Worm (Caenorhabditis elegans) whole organism, early embryonic: Measurements from ENCODE around the gene dmd-9.
"Not testable (repeated sequence)": the region's sequence is repeated elsewhere in the genome, so short reads cannot be mapped to it uniquely, and the experiment has no call there.

Source experiments
- F13C5.2 ChIP-seq: sonication (generic microtip); optimal IDR thresholded peaks from 2 replicates; lab custom pipeline; 2017; ENCODE audit warnings: mild to moderate bottlenecking, missing genetic modification characterization, inconsistent platforms, missing compliant biosample characterization
- aly-1 ChIP-seq: sonication (generic microtip); optimal IDR thresholded peaks from 2 replicates; lab custom pipeline; 2016; ENCODE audit warnings: missing genetic modification characterization, missing compliant biosample characterization
- ama-1 ChIP-seq: fragments of 150-350 bp; optimal IDR thresholded peaks from 2 replicates; lab custom pipeline; 2014
- ceh-13 ChIP-seq: fragments of 200-800 bp; sonication (Bioruptor generic); optimal IDR thresholded peaks from 2 replicates; lab custom pipeline; 2018; ENCODE audit warnings: mild to moderate bottlenecking, missing genetic modification characterization, missing compliant biosample characterization
- ceh-36 ChIP-seq: sonication (generic microtip); optimal IDR thresholded peaks from 2 replicates; lab custom pipeline; 2016; ENCODE audit warnings: missing genetic modification characterization, inconsistent platforms, missing compliant biosample characterization
- ets-7 ChIP-seq: sonication (generic microtip); optimal IDR thresholded peaks from 2 replicates; lab custom pipeline; 2016; ENCODE audit warnings: missing genotype, missing genetic modification characterization, missing compliant biosample characterization
- flt-1 ChIP-seq: fragments of 200-800 bp; sonication (Bioruptor generic); IDR thresholded peaks from 2 replicates; pipeline ENCODE4 v1.3.6; 2022; ENCODE audit warnings: missing genetic modification characterization, missing compliant biosample characterization
- hmbx-1 ChIP-seq: sonication (generic microtip); optimal IDR thresholded peaks from 2 replicates; lab custom pipeline; 2016; ENCODE audit warnings: mild to moderate bottlenecking, missing genetic modification characterization, missing compliant biosample characterization
- hmg-4 ChIP-seq: fragments of 200-800 bp; sonication (Bioruptor generic); optimal IDR thresholded peaks from 2 replicates; lab custom pipeline; 2018; ENCODE audit warnings: mild to moderate bottlenecking, missing genetic modification characterization, missing compliant biosample characterization
- hnd-1 ChIP-seq: sonication (generic microtip); optimal IDR thresholded peaks from 2 replicates; lab custom pipeline; 2016; ENCODE audit warnings: missing genetic modification characterization, missing compliant biosample characterization
- pes-1 ChIP-seq: fragments of 200-800 bp; sonication (Bioruptor generic); IDR thresholded peaks from 2 replicates; pipeline ENCODE4 v1.3.6; 2022; ENCODE audit warnings: missing genetic modification reagents, missing genetic modification characterization, missing compliant biosample characterization
- sea-1 ChIP-seq: fragments of 200-800 bp; sonication (Bioruptor generic); conservative IDR thresholded peaks from 2 replicates; pipeline ENCODE4 v1.3.6; 2022; ENCODE audit warnings: missing genetic modification characterization, missing compliant biosample characterization
- tbx-11 ChIP-seq: fragments of 200-800 bp; sonication (Bioruptor generic); IDR thresholded peaks from 2 replicates; pipeline ENCODE4 v1.3.6; 2022; ENCODE audit warnings: missing genetic modification characterization, missing compliant biosample characterization
- tbx-37 ChIP-seq: fragments of 200-800 bp; sonication (Bioruptor generic); conservative IDR thresholded peaks from 2 replicates; pipeline ENCODE4 v1.3.6; 2022; ENCODE audit warnings: missing genetic modification reagents, missing genetic modification characterization, missing compliant biosample characterization

DNA sequence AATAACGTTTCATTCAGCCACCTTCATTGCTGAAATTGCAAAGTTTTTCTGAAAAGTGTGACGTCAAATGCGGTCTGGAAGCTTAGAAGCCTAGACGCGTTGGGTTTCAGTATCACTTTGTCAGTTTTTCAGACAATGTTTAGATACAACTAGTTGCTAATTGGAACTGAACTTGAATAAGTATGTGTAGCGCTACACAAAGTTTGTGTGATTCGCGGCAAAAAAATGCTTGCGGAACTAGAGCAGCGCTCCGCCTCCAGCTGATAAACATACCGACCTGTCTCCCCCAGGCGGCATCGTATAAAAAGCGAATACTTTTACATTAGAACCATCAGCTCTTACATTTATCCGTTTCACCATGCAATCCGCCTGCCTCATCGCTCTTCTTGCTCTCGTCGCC lies 47.7 kb upstream of the dmd-9 start, which contains the start of gene W08E12.4:
- TF ChIP-seq hmg-4 (GFP tag; lab: Kevin White, UChicago); hmbx-1 (tag; lab: Kevin White, UChicago); ets-7 (tag; lab: Kevin White, UChicago); flt-1; sea-1; aly-1 (tag; lab: Kevin White, UChicago); ama-1; ceh-13 (GFP tag; lab: Kevin White, UChicago); pes-1 (GFP tag; lab: Robert Waterston, UW); tbx-11 (GFP tag; lab: Robert Waterston, UW); tbx-37; F13C5.2; ceh-36 (tag; lab: Kevin White, UChicago); hnd-1 (tag; lab: Kevin White, UChicago): not testable (repeated sequence)
